Fruit fly (Drosophila melanogaster) whole organism, wandering third instar larva: ENCODE measurements around the gene CG14313.

Experiments
- Abd-B ChIP-seq: fragments of >200 bp; optimal IDR thresholded peaks from 2 replicates; lab custom pipeline; 2017; ENCODE audit warnings: missing biosample characterization, missing genetic modification characterization
- CG32264 ChIP-seq: fragments of 200-800 bp; sonication (Bioruptor generic); optimal IDR thresholded peaks from 2 replicates; lab custom pipeline; 2016; ENCODE audit warnings: missing biosample characterization, missing genetic modification characterization
- CrebA ChIP-seq: fragments of 200-800 bp; sonication (Bioruptor generic); optimal IDR thresholded peaks from 2 replicates; lab custom pipeline; 2016; ENCODE audit warnings: missing biosample characterization, mild to moderate bottlenecking, missing genetic modification characterization, borderline replicate concordance
- Dfd ChIP-seq: fragments of >200 bp; optimal IDR thresholded peaks from 2 replicates; lab custom pipeline; 2017; ENCODE audit warnings: missing biosample characterization, missing genetic modification characterization
- HLH106 ChIP-seq: fragments of 200-800 bp; optimal IDR thresholded peaks from 3 replicates; lab custom pipeline; 2019; ENCODE audit warnings: missing biosample characterization, mild to moderate bottlenecking, missing genetic modification characterization, moderate library complexity
- Hr78 ChIP-seq: fragments of >200 bp; optimal IDR thresholded peaks from 2 replicates; lab custom pipeline; 2017; ENCODE audit warnings: missing biosample characterization, missing genetic modification characterization
- N ChIP-seq: fragments of >200 bp; optimal IDR thresholded peaks from 2 replicates; lab custom pipeline; 2018; ENCODE audit warnings: missing biosample characterization, missing external identifiers, missing genetic modification characterization
- OdsH ChIP-seq: fragments of 200-800 bp; sonication (Bioruptor generic); optimal IDR thresholded peaks from 2 replicates; lab custom pipeline; 2016; ENCODE audit warnings: missing biosample characterization, mild to moderate bottlenecking, missing genetic modification characterization
- fru ChIP-seq: fragments of 200-800 bp; sonication (Bioruptor generic); optimal IDR thresholded peaks from 3 replicates; lab custom pipeline; 2016; ENCODE audit warnings: missing biosample characterization, mild to moderate bottlenecking, missing genetic modification characterization
- h ChIP-seq: fragments of 200-800 bp; sonication (Bioruptor generic); optimal IDR thresholded peaks from 3 replicates; lab custom pipeline; 2016; ENCODE audit warnings: missing biosample characterization, mild to moderate bottlenecking, missing genetic modification characterization

DNA sequence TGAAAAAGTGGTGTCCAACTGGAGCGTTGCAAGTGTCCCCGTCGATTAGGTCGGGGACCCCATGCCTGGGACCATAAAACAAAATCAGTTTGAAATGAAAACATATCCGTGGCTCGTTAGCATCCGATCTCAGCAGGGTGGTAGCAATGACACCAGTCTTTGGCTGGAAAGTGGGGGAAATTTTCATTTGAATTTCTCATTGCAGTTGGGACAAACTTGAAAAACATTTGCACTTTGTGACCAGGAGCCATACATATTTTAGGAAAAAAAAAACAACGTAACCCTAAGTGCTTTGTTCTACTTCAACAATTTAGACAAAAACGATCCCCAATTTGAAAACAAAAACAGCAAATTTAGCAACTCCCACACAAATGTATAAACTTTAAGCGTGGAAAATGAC is 39.9 kb downstream of the CG14313 start, which contains the start of gene CG14316:
- no peak for TF ChIP-seq Abd-B
- TF ChIP-seq h (GFP tag; lab: Kevin White, UChicago): no peak
- TF ChIP-seq HLH106: no peak
- TF ChIP-seq OdsH (GFP tag; lab: Kevin White, UChicago): no peak
- no peak for TF ChIP-seq Dfd (GFP tag; lab: Kevin White, UChicago)
- no peak for TF ChIP-seq fru
- no peak for TF ChIP-seq Hr78
- TF ChIP-seq N (GFP tag; lab: Kevin White, UChicago): no peak
- TF ChIP-seq CrebA (GFP tag; lab: Kevin White, UChicago): no peak
- no peak for TF ChIP-seq CG32264 (GFP tag; lab: Kevin White, UChicago)
